Worm (Caenorhabditis elegans) whole organism, L1 larva: ENCODE results near the gene ccch-1.
"Not testable (repeated sequence)": the region's sequence is repeated elsewhere in the genome, so short reads cannot be mapped to it uniquely, and the experiment has no call there.

ENCODE experiments used
- blmp-1 ChIP-seq: fragments of 150-350 bp; optimal IDR thresholded peaks from 2 replicates; lab custom pipeline; 2014; ENCODE audit warnings: missing biosample characterization, missing genetic modification characterization
- ceh-82 ChIP-seq, 3 experiments: fragments of 150-350 bp in 1 of 3; sonication (generic microtip) in 2 of 3; optimal IDR thresholded peaks; 2 replicates each; lab custom pipeline; 2014 to 2017; ENCODE audit warnings: missing biosample characterization in 3 of 3, missing genetic modification characterization in 3 of 3
- fkh-8 ChIP-seq: sonication (generic microtip); optimal IDR thresholded peaks from 2 replicates; lab custom pipeline; 2016; ENCODE audit warnings: mild to moderate bottlenecking, missing genetic modification characterization, missing compliant biosample characterization
- fos-1 ChIP-seq: fragments of 150-350 bp; optimal IDR thresholded peaks from 2 replicates; lab custom pipeline; 2014; ENCODE audit warnings: missing biosample characterization, missing genetic modification characterization
- lir-3 ChIP-seq: sonication (generic microtip); optimal IDR thresholded peaks from 2 replicates; lab custom pipeline; 2016; ENCODE audit warnings: mild to moderate bottlenecking, missing genetic modification characterization, moderate library complexity, missing compliant biosample characterization; ENCODE audit not compliant: poor library complexity
- lsy-2 ChIP-seq, 2 experiments: fragments of 150-350 bp; optimal IDR thresholded peaks; 2 replicates each; lab custom pipeline; 2014; ENCODE audit warnings: missing biosample characterization in 2 of 2, missing genetic modification characterization in 2 of 2
- mep-1 ChIP-seq: fragments of 150-350 bp; optimal IDR thresholded peaks from 2 replicates; lab custom pipeline; 2014; ENCODE audit warnings: missing biosample characterization, missing genetic modification characterization
- snpc-4 ChIP-seq: fragments of 150-350 bp; optimal IDR thresholded peaks from 2 replicates; lab custom pipeline; 2014; ENCODE audit warnings: missing biosample characterization, missing genetic modification characterization
- tbx-2 ChIP-seq: sonication (generic microtip); optimal IDR thresholded peaks from 2 replicates; lab custom pipeline; 2016; ENCODE audit warnings: missing genetic modification characterization, missing compliant biosample characterization

ce11 chrV:11504853-11505397 is 22.7 kb upstream of the ccch-1 start, which contains the start of the genes C55A6.1 and C55A6.10:
- TF ChIP-seq mep-1 (tag; lab: Kevin White, UChicago) = peak; percentile 74
- peak; percentile 52 for TF ChIP-seq blmp-1
- TF ChIP-seq ceh-82 (tag; optimal IDR thresholded peaks at IDR 0.05; lab: Kevin White, UChicago) = peak in 2 of 3 experiments; percentile 9 to 41
- peak; percentile 17 for TF ChIP-seq snpc-4 (tag; lab: Kevin White, UChicago)
- TF ChIP-seq fkh-8 = peak; percentile 59
- peak; percentile 56 to 73 for TF ChIP-seq lsy-2 (tag; optimal IDR thresholded peaks at IDR 0.05; lab: Kevin White, UChicago)
- not testable (repeated sequence) for TF ChIP-seq fos-1 (tag; lab: Kevin White, UChicago)
- peak; percentile 66 for TF ChIP-seq lir-3 (tag; lab: Kevin White, UChicago)
- peak; percentile 71 for TF ChIP-seq tbx-2
